Worm (Caenorhabditis elegans): Measurements from ENCODE around the gene F13A7.1.

Gene F13A7.1

ce11 chrV:16367575-16367974, 10.2 kb downstream of the F13A7.1 start, which contains the start of gene W08G11.3:
W08G11.3 (plus strand) TSS chrV:16367681.
- TF ChIP-seq ceh-16 (tag; optimal IDR thresholded peaks at IDR 0.05) (no peak), R02D3.7 (tag; optimal IDR thresholded peaks at IDR 0.05) (peak; percentile 37), ztf-11 (tag; optimal IDR thresholded peaks at IDR 0.05) (no peak), mdl-1 (tag; optimal IDR thresholded peaks at IDR 0.05) (no peak), egl-5 (tag; optimal IDR thresholded peaks at IDR 0.05) (no peak), aly-2 (tag; optimal IDR thresholded peaks at IDR 0.05) (peak; percentile 46), hmg-11 (tag; optimal IDR thresholded peaks at IDR 0.05) (peak; percentile 1), pqm-1 (tag; optimal IDR thresholded peaks at IDR 0.05) (no peak), snpc-4 (tag; optimal IDR thresholded peaks at IDR 0.05) (no peak)

ce11 chrV:16361350-16361749, 16.4 kb downstream of the F13A7.1 start:
- TF ChIP-seq ztf-4 (tag; optimal IDR thresholded peaks at IDR 0.05), result no peak
- peak; percentile 100 for TF ChIP-seq nfya-1 (tag; optimal IDR thresholded peaks at IDR 0.05; ENCODE audit: insufficient read depth)

DNA sequence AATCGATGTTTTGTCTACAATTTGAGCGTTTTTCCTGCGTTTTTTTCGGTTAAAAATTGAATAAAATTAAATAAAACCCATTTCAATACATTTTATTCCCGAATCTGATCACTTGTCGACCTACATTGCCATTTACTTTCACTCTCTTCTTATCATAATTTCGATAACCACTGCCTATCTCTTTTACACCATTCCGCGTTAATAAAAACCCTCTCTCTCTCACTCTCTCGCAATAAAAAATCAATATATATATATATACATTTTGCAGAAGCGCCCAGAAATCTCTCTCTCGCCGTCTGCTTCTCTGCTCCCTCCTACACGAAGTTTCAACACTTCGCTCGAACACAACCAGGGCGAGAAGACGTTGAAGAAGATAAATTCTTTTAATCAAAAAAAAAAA, 20.5 kb downstream of the F13A7.1 start, which contains the start of gene pptr-1:
Gene pptr-1, plus strand, starts transcription at position 269 of the 400 bp plus-strand sequence.
- TF ChIP-seq ceh-28 (tag; optimal IDR thresholded peaks at IDR 0.05) (peak; percentile 72), mml-1 (tag; optimal IDR thresholded peaks at IDR 0.05) (no peak), nhr-43 (tag; optimal IDR thresholded peaks at IDR 0.05; ENCODE audit: poor library complexity, severe bottlenecking) (no peak), eor-1 (tag; optimal IDR thresholded peaks at IDR 0.05) (no peak), lin-39 (tag; optimal IDR thresholded peaks at IDR 0.05) (no peak), pha-4 (tag; optimal IDR thresholded peaks at IDR 0.05) (peak; percentile 33), elt-2 (tag; optimal IDR thresholded peaks at IDR 0.05) (peak; percentile 71), fkh-10 (GFP tag; optimal IDR thresholded peaks at IDR 0.05) (no peak), nhr-23 (tag; optimal IDR thresholded peaks at IDR 0.05) (peak; percentile 58), elt-3 (tag; optimal IDR thresholded peaks at IDR 0.05) (peak in 1 of 3 experiments; percentile 39), nfya-1 (tag; optimal IDR thresholded peaks at IDR 0.05; ENCODE audit: insufficient read depth) (peak; percentile 47), pqm-1 (tag; optimal IDR thresholded peaks at IDR 0.05) (peak; percentile 50)

DNA sequence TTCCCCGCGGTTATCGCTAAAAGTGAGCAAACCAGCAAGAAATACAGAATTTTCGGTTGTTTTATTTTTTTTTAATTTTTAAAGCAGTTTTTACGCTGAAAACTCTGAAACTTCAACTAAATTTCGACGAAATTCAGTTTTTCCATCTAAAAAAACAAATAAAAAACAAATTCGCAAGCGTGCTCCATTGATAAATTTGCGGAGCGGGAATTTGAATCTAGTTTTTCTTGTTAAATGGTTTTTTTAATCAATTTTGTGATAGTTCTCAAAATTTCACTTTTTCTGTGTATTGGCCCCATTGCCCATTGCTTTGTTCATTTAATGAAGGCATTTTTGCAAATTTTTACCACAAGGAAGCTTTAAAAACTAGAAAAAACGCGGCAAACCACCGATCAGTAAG, 21.0 kb downstream of the F13A7.1 start:
- TF ChIP-seq pha-4 (tag; optimal IDR thresholded peaks at IDR 0.05) (no peak), elt-3 (tag; optimal IDR thresholded peaks at IDR 0.05) (no peak), elt-1 (tag; optimal IDR thresholded peaks at IDR 0.05) (no peak), ceh-9 (tag; optimal IDR thresholded peaks at IDR 0.05) (no peak), elt-2 (tag; optimal IDR thresholded peaks at IDR 0.05) (no peak), nhr-43 (tag; optimal IDR thresholded peaks at IDR 0.05; ENCODE audit: poor library complexity, severe bottlenecking) (no peak), nhr-23 (tag; optimal IDR thresholded peaks at IDR 0.05) (no peak), nhr-25 (tag; optimal IDR thresholded peaks at IDR 0.05) (no peak), lin-15B (tag; optimal IDR thresholded peaks at IDR 0.05) (no peak), tbx-2 (tag; optimal IDR thresholded peaks at IDR 0.05) (no peak), fos-1 (tag; optimal IDR thresholded peaks at IDR 0.05) (no peak), mml-1 (tag; optimal IDR thresholded peaks at IDR 0.05) (no peak), zag-1 (tag; optimal IDR thresholded peaks at IDR 0.05) (no peak), hmg-11 (tag; optimal IDR thresholded peaks at IDR 0.05) (no peak), egl-5 (tag; optimal IDR thresholded peaks at IDR 0.05) (no peak), jun-1 (tag; optimal IDR thresholded peaks at IDR 0.05) (no peak), aly-2 (tag; optimal IDR thresholded peaks at IDR 0.05) (no peak), lsy-12 (tag; optimal IDR thresholded peaks at IDR 0.05) (no peak), skn-1 (tag; optimal IDR thresholded peaks at IDR 0.05) (no peak)

- TF ChIP-seq eor-1 (tag; optimal IDR thresholded peaks at IDR 0.05) (no peak), elt-3 (tag; optimal IDR thresholded peaks at IDR 0.05) (no peak), unc-39 (tag; optimal IDR thresholded peaks at IDR 0.05) (no peak), ceh-9 (tag; optimal IDR thresholded peaks at IDR 0.05) (no peak), nhr-77 (tag; optimal IDR thresholded peaks at IDR 0.05) (no peak), nhr-23 (tag; optimal IDR thresholded peaks at IDR 0.05) (peak; percentile 83), elt-1 (tag; optimal IDR thresholded peaks at IDR 0.05) (no peak), unc-62 (GFP tag; optimal IDR thresholded peaks at IDR 0.05) (peak; percentile 13), aly-2 (tag; optimal IDR thresholded peaks at IDR 0.05) (no peak), nhr-11 (tag; optimal IDR thresholded peaks at IDR 0.05) (no peak), sea-2 (GFP tag; optimal IDR thresholded peaks at IDR 0.05) (no peak), lin-15B (tag; optimal IDR thresholded peaks at IDR 0.05) (peak; percentile 68), nhr-67 (tag; optimal IDR thresholded peaks at IDR 0.05) (no peak), ceh-28 (tag; optimal IDR thresholded peaks at IDR 0.05) (peak; percentile 84), nhr-43 (tag; optimal IDR thresholded peaks at IDR 0.05; ENCODE audit: poor library complexity, severe bottlenecking) (peak; percentile 60), lin-39 (tag; optimal IDR thresholded peaks at IDR 0.05) (peak; percentile 92), hmg-11 (tag; optimal IDR thresholded peaks at IDR 0.05) (peak; percentile 99), snpc-4 (tag; optimal IDR thresholded peaks at IDR 0.05) (peak; percentile 52), mdl-1 (tag; optimal IDR thresholded peaks at IDR 0.05) (peak; percentile 58), mml-1 (tag; optimal IDR thresholded peaks at IDR 0.05) (no peak), fkh-2 (tag; optimal IDR thresholded peaks at IDR 0.05) (no peak), nhr-28 (tag; optimal IDR thresholded peaks at IDR 0.05) (no peak), elt-2 (tag; optimal IDR thresholded peaks at IDR 0.05) (peak; percentile 86), ceh-16 (tag; optimal IDR thresholded peaks at IDR 0.05) (no peak), egl-27 (tag; optimal IDR thresholded peaks at IDR 0.05) (peak; percentile 71), nhr-25 (tag; optimal IDR thresholded peaks at IDR 0.05) (peak; percentile 64), ztf-11 (tag; optimal IDR thresholded peaks at IDR 0.05) (no peak), nhr-12 (tag; optimal IDR thresholded peaks at IDR 0.05) (no peak), ceh-82 (tag; optimal IDR thresholded peaks at IDR 0.05) (peak; percentile 23), tbx-2 (tag; optimal IDR thresholded peaks at IDR 0.05) (peak; percentile 56)
Observed at ce11 chrV:16355941-16356340, 21.8 kb downstream of the F13A7.1 start.
